Worm (Caenorhabditis elegans) whole organism, L3 larva: Measurements from ENCODE around the gene F59B8.1.

Source experiments
- R02D3.7 ChIP-seq: fragments of 150-350 bp; optimal IDR thresholded peaks from 2 replicates; lab custom pipeline; 2014; ENCODE audit warnings: missing biosample characterization, missing genetic modification characterization
- ZK546.5 ChIP-seq: sonication (generic microtip); optimal IDR thresholded peaks from 2 replicates; lab custom pipeline; 2017; ENCODE audit warnings: missing biosample characterization, missing genetic modification characterization
- aly-2 ChIP-seq: fragments of 150-350 bp; optimal IDR thresholded peaks from 2 replicates; lab custom pipeline; 2014; ENCODE audit warnings: missing biosample characterization, missing genetic modification characterization
- ama-1 ChIP-seq: fragments of 150-350 bp; optimal IDR thresholded peaks from 2 replicates; lab custom pipeline; 2018
- ceh-16 ChIP-seq: sonication (generic microtip); optimal IDR thresholded peaks from 2 replicates; lab custom pipeline; 2017; ENCODE audit warnings: missing biosample characterization, missing genetic modification characterization
- ceh-28 ChIP-seq: fragments of 150-350 bp; optimal IDR thresholded peaks from 2 replicates; lab custom pipeline; 2014; ENCODE audit warnings: missing biosample characterization, missing genetic modification reagents, missing genetic modification characterization
- ceh-82 ChIP-seq: fragments of 150-350 bp; optimal IDR thresholded peaks from 2 replicates; lab custom pipeline; 2014; ENCODE audit warnings: missing biosample characterization, missing genetic modification characterization
- ceh-9 ChIP-seq: sonication (generic microtip); optimal IDR thresholded peaks from 2 replicates; lab custom pipeline; 2018; ENCODE audit warnings: missing biosample characterization, missing genetic modification characterization
- daf-12 ChIP-seq: fragments of 150-350 bp; optimal IDR thresholded peaks from 2 replicates; lab custom pipeline; 2014; ENCODE audit warnings: missing biosample characterization, missing genetic modification reagents, missing genetic modification characterization
- egl-27 ChIP-seq: sonication (generic microtip); optimal IDR thresholded peaks from 4 replicates; lab custom pipeline; 2017; ENCODE audit warnings: missing biosample characterization, missing genetic modification reagents, missing genetic modification characterization
- egl-5 ChIP-seq: fragments of 150-350 bp; optimal IDR thresholded peaks from 2 replicates; lab custom pipeline; 2017; ENCODE audit warnings: missing biosample characterization, missing genetic modification reagents, missing genetic modification characterization, inconsistent platforms
- elt-1 ChIP-seq: fragments of 150-350 bp; optimal IDR thresholded peaks from 2 replicates; lab custom pipeline; 2014; ENCODE audit warnings: missing biosample characterization, missing genetic modification characterization
- elt-2 ChIP-seq: sonication (generic microtip); optimal IDR thresholded peaks from 2 replicates; lab custom pipeline; 2016; ENCODE audit warnings: missing genetic modification reagents, mild to moderate bottlenecking, missing genetic modification characterization, missing compliant biosample characterization
- elt-3 ChIP-seq, 3 experiments: fragments of 150-350 bp in 1 of 3; sonication (generic microtip) in 2 of 3; optimal IDR thresholded peaks; 2 replicates in 2 of 3; 4 replicates in 1 of 3; lab custom pipeline; 2014 to 2017; ENCODE audit warnings: missing biosample characterization in 3 of 3, missing genetic modification characterization in 3 of 3
- eor-1 ChIP-seq, 2 experiments: fragments of 150-350 bp; optimal IDR thresholded peaks; 2 replicates each; lab custom pipeline; 2014 to 2018; ENCODE audit warnings: missing biosample characterization in 2 of 2, missing genetic modification characterization in 2 of 2
- fkh-10 ChIP-seq: sonication (generic microtip); optimal IDR thresholded peaks from 2 replicates; lab custom pipeline; 2017; ENCODE audit warnings: missing biosample characterization, missing genetic modification reagents, missing genetic modification characterization
- fkh-2 ChIP-seq: fragments of 150-350 bp; optimal IDR thresholded peaks from 2 replicates; lab custom pipeline; 2014; ENCODE audit warnings: missing biosample characterization, missing genetic modification reagents, missing genetic modification characterization
- fos-1 ChIP-seq: fragments of 150-350 bp; optimal IDR thresholded peaks from 2 replicates; lab custom pipeline; 2014; ENCODE audit warnings: missing biosample characterization, missing genetic modification characterization
- hmg-11 ChIP-seq: sonication (generic microtip); optimal IDR thresholded peaks from 2 replicates; lab custom pipeline; 2016; ENCODE audit warnings: missing genetic modification characterization, missing compliant biosample characterization
- jun-1 ChIP-seq: fragments of 150-350 bp; optimal IDR thresholded peaks from 2 replicates; lab custom pipeline; 2014; ENCODE audit warnings: missing biosample characterization, missing genetic modification reagents, missing genetic modification characterization
- lin-15B ChIP-seq: fragments of 150-350 bp; optimal IDR thresholded peaks from 2 replicates; lab custom pipeline; 2014; ENCODE audit warnings: missing biosample characterization, missing genetic modification characterization
- lin-39 ChIP-seq: fragments of 150-350 bp; optimal IDR thresholded peaks from 2 replicates; lab custom pipeline; 2018; ENCODE audit warnings: missing biosample characterization, missing genetic modification reagents, missing genetic modification characterization
- lsy-12 ChIP-seq: sonication (generic microtip); optimal IDR thresholded peaks from 2 replicates; lab custom pipeline; 2016; ENCODE audit warnings: mild to moderate bottlenecking, missing genetic modification characterization, missing compliant biosample characterization
- mdl-1 ChIP-seq: fragments of 150-350 bp; optimal IDR thresholded peaks from 2 replicates; lab custom pipeline; 2014; ENCODE audit warnings: missing biosample characterization, missing genetic modification characterization
- mml-1 ChIP-seq: fragments of 150-350 bp; sonication (generic microtip); optimal IDR thresholded peaks from 3 replicates; lab custom pipeline; 2014; ENCODE audit warnings: missing biosample characterization, missing genetic modification characterization
- nfya-1 ChIP-seq: sonication (generic microtip); optimal IDR thresholded peaks from 2 replicates; lab custom pipeline; 2017; ENCODE audit warnings: missing genetic modification characterization, mild to moderate bottlenecking, missing compliant biosample characterization, antibody characterized with exemption, moderate library complexity; ENCODE audit not compliant: insufficient read depth
- nhr-11 ChIP-seq: fragments of 150-350 bp; optimal IDR thresholded peaks from 2 replicates; lab custom pipeline; 2014; ENCODE audit warnings: missing biosample characterization, missing genetic modification characterization
- nhr-12 ChIP-seq: fragments of 150-350 bp; optimal IDR thresholded peaks from 2 replicates; lab custom pipeline; 2014; ENCODE audit warnings: missing biosample characterization, missing genetic modification characterization
- nhr-23 ChIP-seq: fragments of 150-350 bp; optimal IDR thresholded peaks from 2 replicates; lab custom pipeline; 2014; ENCODE audit warnings: missing biosample characterization, missing genetic modification reagents, missing genetic modification characterization
- nhr-237 ChIP-seq: fragments of 150-350 bp; optimal IDR thresholded peaks from 2 replicates; lab custom pipeline; 2014; ENCODE audit warnings: missing biosample characterization, missing genetic modification characterization
- nhr-25 ChIP-seq: sonication (generic microtip); optimal IDR thresholded peaks from 2 replicates; lab custom pipeline; 2017; ENCODE audit warnings: missing biosample characterization, missing genetic modification characterization
- nhr-28 ChIP-seq: fragments of 150-350 bp; optimal IDR thresholded peaks from 2 replicates; lab custom pipeline; 2014; ENCODE audit warnings: missing biosample characterization, missing genetic modification characterization
- nhr-43 ChIP-seq: sonication (generic microtip); optimal IDR thresholded peaks from 2 replicates; lab custom pipeline; 2016; ENCODE audit warnings: mild to moderate bottlenecking, missing genetic modification characterization, missing compliant biosample characterization; ENCODE audit not compliant: poor library complexity, severe bottlenecking
- nhr-67 ChIP-seq: fragments of 150-350 bp; optimal IDR thresholded peaks from 2 replicates; lab custom pipeline; 2014; ENCODE audit warnings: missing biosample characterization, missing genetic modification characterization
- nhr-76 ChIP-seq: fragments of 150-350 bp; sonication (generic microtip); optimal IDR thresholded peaks from 5 replicates; lab custom pipeline; 2014; ENCODE audit warnings: missing biosample characterization, missing genetic modification characterization
- nhr-77 ChIP-seq: fragments of 150-350 bp; optimal IDR thresholded peaks from 2 replicates; lab custom pipeline; 2014; ENCODE audit warnings: missing biosample characterization, missing genetic modification characterization
- pha-4 ChIP-seq: fragments of 150-350 bp; optimal IDR thresholded peaks from 2 replicates; lab custom pipeline; 2014; ENCODE audit warnings: missing biosample characterization, missing genetic modification reagents, missing genetic modification characterization
- pqm-1 ChIP-seq: fragments of 150-350 bp; optimal IDR thresholded peaks from 2 replicates; lab custom pipeline; 2017; ENCODE audit warnings: missing biosample characterization, missing genetic modification characterization, inconsistent platforms
- sea-2 ChIP-seq: fragments of 150-350 bp; sonication (generic microtip); optimal IDR thresholded peaks from 4 replicates; lab custom pipeline; 2014; ENCODE audit warnings: missing biosample characterization, missing genetic modification reagents, missing genetic modification characterization
- skn-1 ChIP-seq: fragments of 150-350 bp; optimal IDR thresholded peaks from 2 replicates; lab custom pipeline; 2014; ENCODE audit warnings: missing biosample characterization, missing genetic modification characterization
- snpc-4 ChIP-seq: fragments of 150-350 bp; optimal IDR thresholded peaks from 2 replicates; lab custom pipeline; 2014; ENCODE audit warnings: missing biosample characterization, missing genetic modification characterization
- tbx-2 ChIP-seq: sonication (generic microtip); optimal IDR thresholded peaks from 2 replicates; lab custom pipeline; 2016; ENCODE audit warnings: mild to moderate bottlenecking, missing genetic modification characterization, missing compliant biosample characterization
- unc-39 ChIP-seq: sonication (generic microtip); optimal IDR thresholded peaks from 4 replicates; lab custom pipeline; 2017; ENCODE audit warnings: missing biosample characterization, missing genetic modification characterization
- unc-62 ChIP-seq: fragments of 150-350 bp; sonication (generic microtip); optimal IDR thresholded peaks from 4 replicates; lab custom pipeline; 2014; ENCODE audit warnings: missing biosample characterization, missing genetic modification reagents, missing genetic modification characterization
- zag-1 ChIP-seq: fragments of 150-350 bp; optimal IDR thresholded peaks from 2 replicates; lab custom pipeline; 2014; ENCODE audit warnings: missing biosample characterization, missing genetic modification characterization
- ztf-11 ChIP-seq: fragments of 150-350 bp; optimal IDR thresholded peaks from 2 replicates; lab custom pipeline; 2014; ENCODE audit warnings: missing biosample characterization, missing genetic modification characterization
- ztf-4 ChIP-seq: fragments of 150-350 bp; optimal IDR thresholded peaks from 2 replicates; lab custom pipeline; 2014; ENCODE audit warnings: missing biosample characterization, missing genetic modification characterization

The F59B8.1 gene

DNA sequence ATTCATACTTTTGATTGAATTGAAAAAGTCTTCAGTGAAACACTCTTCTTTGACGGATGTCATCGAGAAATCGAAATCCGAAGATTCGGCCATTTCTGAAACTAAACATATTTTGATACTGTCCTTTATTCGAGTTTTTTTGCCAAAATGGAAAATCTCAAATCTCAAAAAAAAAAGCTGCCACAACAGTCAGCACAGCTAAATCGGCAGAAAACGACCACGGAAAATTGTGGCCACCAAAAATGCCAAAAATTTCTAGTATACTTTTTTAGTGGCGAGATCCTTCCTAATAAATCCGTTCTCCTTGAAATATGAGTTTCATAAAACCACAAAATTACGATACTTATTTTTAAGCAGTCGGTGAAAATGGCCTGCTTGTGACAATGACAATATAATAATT is 15.9 kb downstream of the F59B8.1 start, which contains the start of gene F38E11.9:
F38E11.9 (minus strand) TSS at position 101 of the 400 bp plus-strand sequence.
- TF ChIP-seq fkh-2 (tag; lab: Kevin White, UChicago) (no peak), nhr-12 (tag; lab: Kevin White, UChicago) (no peak), lin-39 (no peak), mdl-1 (no peak), ama-1 (lab: Kevin White, UChicago) (no peak), lin-15B (tag; lab: Kevin White, UChicago) (no peak), ceh-9 (no peak), nhr-67 (tag; lab: Kevin White, UChicago) (no peak), mml-1 (tag; lab: Kevin White, UChicago) (no peak), nhr-43 (tag; lab: Kevin White, UChicago) (no peak), ceh-28 (tag; lab: Kevin White, UChicago) (no peak), nfya-1 (tag; lab: Kevin White, UChicago) (no peak), pha-4 (no peak), egl-5 (tag; lab: Kevin White, UChicago) (no peak), eor-1 (tag; optimal IDR thresholded peaks at IDR 0.05; lab: Kevin White, UChicago) (no peak), snpc-4 (tag; lab: Kevin White, UChicago) (no peak), nhr-237 (tag; lab: Kevin White, UChicago) (no peak)

DNA sequence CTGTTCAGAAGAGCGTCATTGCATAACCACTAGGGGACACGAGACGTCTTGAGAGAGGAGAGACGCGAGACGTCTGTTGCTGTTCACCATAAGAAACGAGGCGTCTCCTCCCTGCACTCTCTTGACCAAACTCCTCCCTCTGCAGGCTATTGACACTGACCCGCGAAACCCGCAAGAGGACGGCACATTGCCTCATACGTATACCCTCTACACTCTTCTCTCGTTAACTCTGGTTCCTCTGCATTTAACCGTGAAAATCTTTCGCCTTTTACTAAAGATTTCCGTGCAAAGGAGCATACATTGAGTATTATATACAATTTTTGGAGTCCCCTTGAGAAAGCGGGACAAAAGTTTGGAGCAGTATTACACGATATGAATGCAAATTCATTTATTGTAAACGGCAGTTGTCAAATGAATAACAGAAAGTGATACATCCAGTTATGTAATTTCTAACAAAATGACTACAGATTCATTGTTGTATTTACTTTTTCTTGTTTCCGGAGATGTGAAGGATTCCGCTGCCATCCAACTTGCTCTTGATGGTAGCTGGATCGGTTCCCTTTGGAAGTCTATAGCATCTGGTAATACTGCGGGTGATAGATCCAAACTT is 16.5 kb downstream of the F59B8.1 start:
- TF ChIP-seq egl-27 (peak; percentile 82), nhr-12 (tag; lab: Kevin White, UChicago) (no peak), pqm-1 (tag; lab: Kevin White, UChicago) (peak; percentile 93), ceh-82 (tag; lab: Kevin White, UChicago) (peak; percentile 81), jun-1 (tag; lab: Kevin White, UChicago) (peak; percentile 91), snpc-4 (tag; lab: Kevin White, UChicago) (peak; percentile 100), unc-62 (peak; percentile 45), pha-4 (peak; percentile 98), fkh-10 (GFP tag; lab: Kevin White, UChicago) (peak; percentile 46), nhr-28 (peak; percentile 2), nhr-76 (tag; lab: Kevin White, UChicago) (peak; percentile 86), ztf-4 (tag; lab: Kevin White, UChicago) (peak; percentile 80), nhr-67 (tag; lab: Kevin White, UChicago) (no peak), sea-2 (no peak), ama-1 (lab: Kevin White, UChicago) (peak; percentile 98), aly-2 (tag; lab: Kevin White, UChicago) (peak; percentile 68), eor-1 (tag; optimal IDR thresholded peaks at IDR 0.05; lab: Kevin White, UChicago) (no peak), nhr-237 (tag; lab: Kevin White, UChicago) (no peak), ztf-11 (tag; lab: Kevin White, UChicago) (no peak), nhr-77 (tag; lab: Kevin White, UChicago) (peak; percentile 84), ceh-28 (tag; lab: Kevin White, UChicago) (peak; percentile 83), elt-3 (tag; optimal IDR thresholded peaks at IDR 0.05; lab: Kevin White, UChicago) (peak in 2 of 3 experiments; percentile 6 to 64), hmg-11 (peak; percentile 95), nhr-43 (tag; lab: Kevin White, UChicago) (peak; percentile 89), lin-15B (tag; lab: Kevin White, UChicago) (peak; percentile 88), nhr-25 (tag; lab: Kevin White, UChicago) (peak; percentile 97), fos-1 (tag; lab: Kevin White, UChicago) (peak; percentile 83), lin-39 (peak; percentile 93), mdl-1 (peak; percentile 63), mml-1 (tag; lab: Kevin White, UChicago) (no peak), nhr-23 (peak; percentile 91), nhr-11 (peak; percentile 9), daf-12 (no peak), unc-39 (tag; lab: Kevin White, UChicago) (no peak), lsy-12 (tag; lab: Kevin White, UChicago) (peak; percentile 91), fkh-2 (tag; lab: Kevin White, UChicago) (peak; percentile 66), ceh-16 (tag; lab: Kevin White, UChicago) (peak; percentile 52), skn-1 (tag; lab: Kevin White, UChicago) (peak; percentile 54), zag-1 (tag; lab: Kevin White, UChicago) (no peak), elt-1 (tag; lab: Kevin White, UChicago) (peak; percentile 52), ceh-9 (no peak), nfya-1 (tag; lab: Kevin White, UChicago) (peak; percentile 94), R02D3.7 (tag; lab: Kevin White, UChicago) (peak; percentile 76), tbx-2 (tag; lab: Kevin White, UChicago) (peak; percentile 78), elt-2 (tag; lab: Kevin White, UChicago) (peak; percentile 83), ZK546.5 (no peak), egl-5 (tag; lab: Kevin White, UChicago) (peak; percentile 65)
